Worm (Caenorhabditis elegans) whole organism, L4 larva: Measurements from ENCODE around the gene fbxa-76.

ENCODE experiments used
- F26F4.8 ChIP-seq: fragments of 200-800 bp; sonication (Bioruptor generic); conservative IDR thresholded peaks from 2 replicates; pipeline ENCODE4 v1.3.6; 2022; ENCODE audit warnings: missing genetic modification characterization, missing compliant biosample characterization
- F44E2.7 ChIP-seq: fragments of 200-800 bp; sonication (Bioruptor generic); IDR thresholded peaks from 2 replicates; pipeline ENCODE4 v2.1.2; 2022; ENCODE audit warnings: missing genetic modification characterization, missing compliant biosample characterization
- T20F7.1 ChIP-seq: fragments of 200-800 bp; sonication (Bioruptor generic); optimal IDR thresholded peaks from 2 replicates; lab custom pipeline; 2018; ENCODE audit warnings: mild to moderate bottlenecking, missing genetic modification characterization, missing compliant biosample characterization
- T26A8.4 ChIP-seq: fragments of 200-800 bp; sonication (Bioruptor generic); IDR thresholded peaks from 2 replicates; pipeline ENCODE4 v1.3.6; 2022; ENCODE audit warnings: missing genetic modification characterization, missing compliant biosample characterization
- aly-2 ChIP-seq: sonication (generic microtip); optimal IDR thresholded peaks from 2 replicates; lab custom pipeline; 2018; ENCODE audit warnings: missing biosample characterization, missing genetic modification characterization
- attf-4 ChIP-seq: sonication (generic microtip); optimal IDR thresholded peaks from 3 replicates; lab custom pipeline; 2017; ENCODE audit warnings: missing biosample characterization, missing genetic modification characterization
- ces-1 ChIP-seq: fragments of 150-350 bp; sonication (generic microtip); optimal IDR thresholded peaks from 4 replicates; lab custom pipeline; 2014; ENCODE audit warnings: missing biosample characterization, missing genetic modification reagents, missing genetic modification characterization
- ctbp-1 ChIP-seq: fragments of 200-800 bp; sonication (Bioruptor generic); IDR thresholded peaks from 2 replicates; pipeline ENCODE4 v1.3.6; 2022; ENCODE audit warnings: missing genetic modification reagents, missing genetic modification characterization, missing compliant biosample characterization
- daf-16 ChIP-seq, 3 experiments: sonication (generic microtip); optimal IDR thresholded peaks; 2 replicates each; lab custom pipeline; 2016 to 2017; ENCODE audit warnings: missing genetic modification characterization in 3 of 3, missing genetic modification reagents in 3 of 3, mild to moderate bottlenecking in 2 of 3, missing compliant biosample characterization in 2 of 3, missing biosample characterization in 1 of 3, moderate library complexity in 1 of 3
- daf-8 ChIP-seq: fragments of 200-800 bp; sonication (Bioruptor generic); IDR thresholded peaks from 2 replicates; pipeline ENCODE4 v1.3.6; 2022; ENCODE audit warnings: missing genetic modification characterization, missing compliant biosample characterization
- dmd-6 ChIP-seq: fragments of 200-800 bp; sonication (Bioruptor generic); IDR thresholded peaks from 2 replicates; pipeline ENCODE4 v1.3.6; 2022; ENCODE audit warnings: missing genetic modification reagents, missing genetic modification characterization, missing compliant biosample characterization
- dmd-8 ChIP-seq: fragments of 200-800 bp; sonication (Bioruptor generic); IDR thresholded peaks from 2 replicates; pipeline ENCODE4 v1.3.6; 2022; ENCODE audit warnings: missing genetic modification characterization, missing compliant biosample characterization
- dmd-9 ChIP-seq: fragments of 200-800 bp; sonication (Bioruptor generic); IDR thresholded peaks from 2 replicates; pipeline ENCODE4 v1.3.6; 2022; ENCODE audit warnings: missing genetic modification reagents, missing genetic modification characterization, missing compliant biosample characterization
- dpl-1 ChIP-seq: fragments of 150-350 bp; optimal IDR thresholded peaks from 2 replicates; lab custom pipeline; 2014; ENCODE audit warnings: missing biosample characterization, missing genetic modification reagents, missing genetic modification characterization
- duxl-1 ChIP-seq: sonication (generic microtip); optimal IDR thresholded peaks from 2 replicates; lab custom pipeline; 2016; ENCODE audit warnings: mild to moderate bottlenecking, missing genetic modification characterization, moderate library complexity, missing compliant biosample characterization; ENCODE audit not compliant: poor library complexity
- dve-1 ChIP-seq: sonication (generic microtip); optimal IDR thresholded peaks from 2 replicates; lab custom pipeline; 2017; ENCODE audit warnings: antibody characterized with exemption, mild to moderate bottlenecking, missing genetic modification characterization, missing compliant biosample characterization; ENCODE audit not compliant: insufficient read depth
- hif-1 ChIP-seq, 2 experiments: sonication (generic microtip); optimal IDR thresholded peaks; 2 replicates each; lab custom pipeline; 2016 to 2017; ENCODE audit warnings: missing compliant biosample characterization in 2 of 2, missing genetic modification characterization in 2 of 2, missing genetic modification reagents in 2 of 2, missing genotype in 2 of 2, mild to moderate bottlenecking in 1 of 2
- hlh-11 ChIP-seq: fragments of 200-800 bp; sonication (Bioruptor generic); optimal IDR thresholded peaks from 2 replicates; lab custom pipeline; 2018; ENCODE audit warnings: mild to moderate bottlenecking, missing genetic modification characterization, missing compliant biosample characterization
- hlh-30 ChIP-seq: sonication (generic microtip); optimal IDR thresholded peaks from 2 replicates; lab custom pipeline; 2017; ENCODE audit warnings: antibody characterized with exemption, mild to moderate bottlenecking, missing genetic modification characterization, missing compliant biosample characterization; ENCODE audit not compliant: insufficient read depth
- hmg-1.1 ChIP-seq: fragments of 200-800 bp; sonication (Bioruptor generic); IDR thresholded peaks from 2 replicates; pipeline ENCODE4 v1.3.6; 2022; ENCODE audit warnings: missing genetic modification reagents, missing genetic modification characterization, missing compliant biosample characterization
- jun-1 ChIP-seq: fragments of 150-350 bp; optimal IDR thresholded peaks from 2 replicates; lab custom pipeline; 2014; ENCODE audit warnings: missing biosample characterization, missing genetic modification reagents, missing genetic modification characterization
- lim-7 ChIP-seq: fragments of 200-800 bp; sonication (Bioruptor generic); IDR thresholded peaks from 2 replicates; pipeline ENCODE4 v1.3.6; 2022; ENCODE audit warnings: missing genetic modification characterization, missing compliant biosample characterization
- lin-1 ChIP-seq: fragments of 200-800 bp; sonication (Bioruptor generic); IDR thresholded peaks from 2 replicates; pipeline ENCODE4 v1.3.6; 2022; ENCODE audit warnings: missing genetic modification reagents, missing genetic modification characterization, missing compliant biosample characterization
- lin-13 ChIP-seq: fragments of 150-350 bp; optimal IDR thresholded peaks from 2 replicates; lab custom pipeline; 2014; ENCODE audit warnings: missing biosample characterization, missing genetic modification reagents, missing genetic modification characterization
- lsy-2 ChIP-seq, 2 experiments: fragments of 150-350 bp in 1 of 2; sonication (generic microtip) in 1 of 2; optimal IDR thresholded peaks; 2 replicates each; lab custom pipeline; 2014 to 2017; ENCODE audit warnings: missing biosample characterization in 2 of 2, missing genetic modification characterization in 2 of 2
- madf-5 ChIP-seq, 2 experiments: fragments of 200-800 bp; sonication (Bioruptor generic); IDR thresholded peaks; 2 replicates each; pipeline ENCODE4 v1.3.6; 2022; ENCODE audit warnings: missing compliant biosample characterization in 2 of 2, missing genetic modification characterization in 2 of 2
- mdl-1 ChIP-seq, 2 experiments: fragments of 150-350 bp in 1 of 2; sonication (generic microtip) in 1 of 2; optimal IDR thresholded peaks; 2 replicates each; lab custom pipeline; 2014 to 2017; ENCODE audit warnings: missing biosample characterization in 2 of 2, missing genetic modification characterization in 2 of 2
- mep-1 ChIP-seq: fragments of 150-350 bp; sonication (generic microtip); optimal IDR thresholded peaks from 3 replicates; lab custom pipeline; 2014; ENCODE audit warnings: missing biosample characterization, missing genetic modification characterization
- mes-2 ChIP-seq: sonication (generic microtip); optimal IDR thresholded peaks from 2 replicates; lab custom pipeline; 2016; ENCODE audit warnings: missing genotype, mild to moderate bottlenecking, missing genetic modification characterization, missing compliant biosample characterization; ENCODE audit not compliant: poor library complexity, severe bottlenecking
- mxl-2 ChIP-seq: fragments of 200-800 bp; sonication (Bioruptor generic); conservative IDR thresholded peaks from 2 replicates; pipeline ENCODE4 v1.3.6; 2022; ENCODE audit warnings: missing genetic modification reagents, missing genetic modification characterization, missing compliant biosample characterization
- nhr-102 ChIP-seq: sonication (generic microtip); optimal IDR thresholded peaks from 2 replicates; lab custom pipeline; 2016; ENCODE audit warnings: mild to moderate bottlenecking, missing genetic modification characterization, moderate library complexity, missing compliant biosample characterization
- nhr-11 ChIP-seq: fragments of 150-350 bp; optimal IDR thresholded peaks from 2 replicates; lab custom pipeline; 2014; ENCODE audit warnings: missing biosample characterization, missing genetic modification characterization
- nhr-28 ChIP-seq: fragments of 150-350 bp; optimal IDR thresholded peaks from 2 replicates; lab custom pipeline; 2014; ENCODE audit warnings: missing biosample characterization, missing genetic modification characterization
- nhr-77 ChIP-seq: fragments of 150-350 bp; optimal IDR thresholded peaks from 2 replicates; lab custom pipeline; 2014; ENCODE audit warnings: missing biosample characterization, missing genetic modification characterization
- pha-4 ChIP-seq, 2 experiments: fragments of 150-350 bp in 1 of 2; fragments of 200-800 bp in 1 of 2; sonication (Bioruptor generic) in 1 of 2; IDR thresholded peaks in 1 of 2; optimal IDR thresholded peaks in 1 of 2; 2 replicates each; pipeline versions ENCODE4 v1.3.6 to Lab custom; 2014 to 2022; ENCODE audit warnings: missing genetic modification characterization in 2 of 2, missing genetic modification reagents in 2 of 2, missing biosample characterization in 1 of 2, missing compliant biosample characterization in 1 of 2
- php-3 ChIP-seq: fragments of 200-800 bp; sonication (Bioruptor generic); IDR thresholded peaks from 2 replicates; pipeline ENCODE4 v1.3.6; 2022; ENCODE audit warnings: missing genetic modification reagents, missing genetic modification characterization, missing compliant biosample characterization
- pqm-1 ChIP-seq: sonication (generic microtip); optimal IDR thresholded peaks from 2 replicates; lab custom pipeline; 2017; ENCODE audit warnings: missing biosample characterization, missing genetic modification characterization
- sdz-12 ChIP-seq: fragments of 200-800 bp; sonication (Bioruptor generic); optimal IDR thresholded peaks from 2 replicates; lab custom pipeline; 2018; ENCODE audit warnings: mild to moderate bottlenecking, missing genetic modification characterization, missing compliant biosample characterization
- set-16 ChIP-seq: fragments of 200-800 bp; sonication (Bioruptor generic); IDR thresholded peaks from 2 replicates; pipeline ENCODE4 v1.3.6; 2022; ENCODE audit warnings: missing genetic modification reagents, missing genetic modification characterization, missing compliant biosample characterization
- skn-1 ChIP-seq: fragments of 150-350 bp; optimal IDR thresholded peaks from 2 replicates; lab custom pipeline; 2014; ENCODE audit warnings: missing biosample characterization, missing genetic modification characterization
- spr-1 ChIP-seq: sonication (generic microtip); optimal IDR thresholded peaks from 2 replicates; lab custom pipeline; 2016; ENCODE audit warnings: mild to moderate bottlenecking, missing genetic modification characterization, missing compliant biosample characterization
- tra-1 ChIP-seq: fragments of 200-800 bp; sonication (Bioruptor generic); IDR thresholded peaks from 2 replicates; pipeline ENCODE4 v1.3.6; 2022; ENCODE audit warnings: missing genetic modification reagents, missing genetic modification characterization, missing compliant biosample characterization
- vab-7 ChIP-seq: fragments of 200-800 bp; sonication (Bioruptor generic); IDR thresholded peaks from 2 replicates; pipeline ENCODE4 v1.3.6; 2022; ENCODE audit warnings: missing genetic modification reagents, missing genetic modification characterization, missing compliant biosample characterization
- zip-11 ChIP-seq: fragments of 200-800 bp; sonication (Bioruptor generic); IDR thresholded peaks from 2 replicates; pipeline ENCODE4 v1.3.6; 2022; ENCODE audit warnings: missing genetic modification characterization, missing compliant biosample characterization
- ztf-7 ChIP-seq: fragments of 150-350 bp; optimal IDR thresholded peaks from 2 replicates; lab custom pipeline; 2014; ENCODE audit warnings: missing biosample characterization, missing genetic modification characterization

The fbxa-76 gene

DNA sequence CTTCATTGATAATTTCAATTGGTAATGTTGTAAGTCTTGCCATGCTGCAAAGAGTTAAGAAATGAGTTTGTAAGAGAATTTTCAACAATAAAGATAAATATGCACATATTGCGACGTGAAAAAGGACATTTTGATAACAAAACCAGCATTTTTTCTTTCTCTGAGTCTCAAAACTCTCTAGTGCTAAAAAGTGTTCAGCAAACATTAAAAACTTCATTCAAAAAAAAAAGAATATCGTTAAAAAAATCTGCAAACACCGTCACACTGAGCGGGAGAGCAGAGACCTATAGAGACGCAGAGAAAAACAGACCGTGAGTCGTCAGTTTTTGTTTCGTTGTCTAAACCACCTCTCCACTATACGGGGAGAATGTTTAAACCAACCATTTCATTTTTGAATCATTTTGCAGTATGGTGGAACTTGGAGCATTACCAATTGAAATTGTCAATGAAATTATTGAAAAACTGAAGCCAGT lies at the start of gene fbxa-76, which contains the start of gene fbxa-77:
fbxa-76 (minus strand) TSS at position 51 of the 473 bp plus-strand sequence.
fbxa-77 (plus strand) TSS at position 365 of the 473 bp plus-strand sequence.
- TF ChIP-seq vab-7 (GFP tag; lab: Robert Waterston, UW) (no peak), ztf-7 (tag; lab: Kevin White, UChicago) (no peak), dpl-1 (GFP tag; lab: Kevin White, UChicago) (peak; percentile 46), F26F4.8 (GFP tag; lab: Robert Waterston, UW) (no peak), dmd-8 (GFP tag; lab: Robert Waterston, UW) (no peak), lsy-2 (tag; optimal IDR thresholded peaks at IDR 0.05; lab: Kevin White, UChicago) (peak in 1 of 2 experiments; percentile 60), nhr-28 (peak; percentile 27), mxl-2 (GFP tag; lab: Robert Waterston, UW) (no peak), zip-11 (GFP tag; lab: Robert Waterston, UW) (no peak), daf-8 (no peak), set-16 (GFP tag; lab: Robert Waterston, UW) (no peak), nhr-77 (tag; lab: Kevin White, UChicago) (peak; percentile 6), jun-1 (tag; lab: Kevin White, UChicago) (no peak), spr-1 (no peak), lin-1 (0 out of 2 replicates have a peak, but pooled peaks have one; percentile 32), attf-4 (tag; lab: Kevin White, UChicago) (no peak), php-3 (GFP tag; lab: Robert Waterston, UW) (peak; percentile 52; the same call in 1 of the 2 replicates), pqm-1 (peak; percentile 40), T26A8.4 (GFP tag; lab: Robert Waterston, UW) (no peak), hif-1 (tag; optimal IDR thresholded peaks at IDR 0.05; lab: Kevin White, UChicago) (peak in 1 of 2 experiments; percentile 25), hlh-11 (tag; lab: Kevin White, UChicago) (peak; percentile 61), daf-16 (GFP tag; optimal IDR thresholded peaks at IDR 0.05; lab: Kevin White, UChicago) (no peak), daf-16 (tag; optimal IDR thresholded peaks at IDR 0.05; lab: Kevin White, UChicago) (peak; percentile 53), lin-13 (GFP tag; lab: Kevin White, UChicago) (no peak), mep-1 (peak; percentile 33), duxl-1 (tag; lab: Kevin White, UChicago) (peak; percentile 62), ctbp-1 (GFP tag; lab: Robert Waterston, UW) (no peak), tra-1 (0 out of 2 replicates have a peak, but pooled peaks have one; percentile 13), T20F7.1 (no peak), nhr-11 (tag; lab: Kevin White, UChicago) (no peak), mdl-1 (tag; optimal IDR thresholded peaks at IDR 0.05; lab: Kevin White, UChicago) (peak in 1 of 2 experiments; percentile 3), F44E2.7 (no peak), hmg-1.1 (0 out of 2 replicates have a peak, but pooled peaks have one; percentile 26), nhr-102 (tag; lab: Kevin White, UChicago) (no peak), mes-2 (tag; lab: Kevin White, UChicago) (peak; percentile 70), pha-4 (GFP tag; IDR thresholded peaks at IDR 0.05; lab: Robert Waterston, UW) (no peak), pha-4 (tag; optimal IDR thresholded peaks at IDR 0.05; lab: Kevin White, UChicago) (peak; percentile 70), dmd-9 (GFP tag; lab: Robert Waterston, UW) (no peak), aly-2 (tag; lab: Kevin White, UChicago) (no peak), dve-1 (tag; lab: Kevin White, UChicago) (peak; percentile 90), hlh-30 (tag; lab: Kevin White, UChicago) (peak; percentile 23), lim-7 (GFP tag; lab: Robert Waterston, UW) (no peak), sdz-12 (GFP tag; lab: Kevin White, UChicago) (no peak), ces-1 (GFP tag; lab: Kevin White, UChicago) (no peak), dmd-6 (GFP tag; lab: Robert Waterston, UW) (peak; percentile 65), madf-5 (GFP tag; IDR thresholded peaks at IDR 0.05; lab: Robert Waterston, UW) (no peak), skn-1 (no peak)
- TF ChIP-seq, all 104 proteins: peak for 20
